Fruit fly (Drosophila melanogaster) whole organism, embryonic: ENCODE data around the gene fzy.

Experiments used
- Atf3 ChIP-seq: fragments of 200-800 bp; sonication (Bioruptor generic); optimal IDR thresholded peaks from 3 replicates; lab custom pipeline; 2016; ENCODE audit warnings: missing biosample characterization, missing genetic modification characterization
- CG10462 ChIP-seq: fragments of 200-800 bp; sonication (Bioruptor generic); optimal IDR thresholded peaks from 2 replicates; lab custom pipeline; 2016; ENCODE audit warnings: missing biosample characterization, missing genetic modification characterization
- CG11504 ChIP-seq: fragments of 200-800 bp; sonication (Bioruptor generic); optimal IDR thresholded peaks from 3 replicates; lab custom pipeline; 2019; ENCODE audit warnings: missing biosample characterization, mild to moderate bottlenecking, missing genetic modification characterization, moderate library complexity
- CG11560 ChIP-seq: fragments of 200-800 bp; sonication (Bioruptor generic); IDR thresholded peaks from 3 replicates; pipeline ENCODE4 v1.3.6; 2022; ENCODE audit warnings: missing biosample characterization, missing genetic modification characterization
- CG12391 ChIP-seq: fragments of 200-800 bp; sonication (Bioruptor generic); optimal IDR thresholded peaks from 3 replicates; lab custom pipeline; 2018; ENCODE audit warnings: missing biosample characterization, mild to moderate bottlenecking, missing genetic modification characterization, moderate library complexity
- CG13624 ChIP-seq: fragments of 200-800 bp; sonication (Bioruptor generic); optimal IDR thresholded peaks from 2 replicates; lab custom pipeline; 2016; ENCODE audit warnings: missing biosample characterization, missing genetic modification characterization
- CG13894 ChIP-seq: fragments of 200-800 bp; sonication (Bioruptor generic); optimal IDR thresholded peaks from 3 replicates; lab custom pipeline; 2018; ENCODE audit warnings: missing biosample characterization, mild to moderate bottlenecking, missing genetic modification characterization, moderate library complexity
- CG18619 ChIP-seq: fragments of 200-800 bp; sonication (Bioruptor generic); optimal IDR thresholded peaks from 3 replicates; lab custom pipeline; 2017; ENCODE audit warnings: missing biosample characterization, mild to moderate bottlenecking, missing genetic modification characterization
- CG30431 ChIP-seq: fragments of 200-800 bp; sonication (Bioruptor generic); optimal IDR thresholded peaks from 2 replicates; lab custom pipeline; 2017; ENCODE audit warnings: missing biosample characterization, missing genetic modification characterization
- CG3995 ChIP-seq: fragments of 200-800 bp; sonication (Bioruptor generic); optimal IDR thresholded peaks from 3 replicates; lab custom pipeline; 2016; ENCODE audit warnings: missing biosample characterization, missing genetic modification characterization
- CG7372 ChIP-seq: fragments of 200-800 bp; sonication (Bioruptor generic); IDR thresholded peaks from 2 replicates; pipeline ENCODE4 v1.3.6; 2022; ENCODE audit warnings: missing biosample characterization, missing genetic modification characterization
- CG7556 ChIP-seq: fragments of 200-800 bp; sonication (Bioruptor generic); optimal IDR thresholded peaks from 2 replicates; lab custom pipeline; 2017; ENCODE audit warnings: missing biosample characterization, mild to moderate bottlenecking, missing genetic modification characterization
- CG8281 ChIP-seq: fragments of 200-800 bp; sonication (Bioruptor generic); optimal IDR thresholded peaks from 2 replicates; lab custom pipeline; 2018; ENCODE audit warnings: missing biosample characterization, mild to moderate bottlenecking, missing genetic modification characterization, moderate library complexity
- CHES-1-like ChIP-seq: fragments of 200-800 bp; sonication (Bioruptor generic); optimal IDR thresholded peaks from 2 replicates; lab custom pipeline; 2016; ENCODE audit warnings: missing biosample characterization, missing genetic modification characterization
- CkIIα-i1 ChIP-seq: fragments of 200-800 bp; sonication (Bioruptor generic); IDR thresholded peaks from 2 replicates; pipeline ENCODE4 v1.3.6; 2022; ENCODE audit warnings: missing biosample characterization, missing genetic modification characterization
- CoRest ChIP-seq: fragments of 200-800 bp; sonication (Bioruptor generic); optimal IDR thresholded peaks from 3 replicates; lab custom pipeline; 2018; ENCODE audit warnings: missing biosample characterization, mild to moderate bottlenecking, missing genetic modification characterization, moderate library complexity
- Dll ChIP-seq: fragments of 200-800 bp; sonication (Bioruptor generic); IDR thresholded peaks from 4 replicates; pipeline ENCODE4 v1.3.6; 2022; ENCODE audit warnings: missing biosample characterization, missing genetic modification characterization; ENCODE audit not compliant: partially characterized antibody
- Lpt ChIP-seq: fragments of >200 bp; optimal IDR thresholded peaks from 2 replicates; lab custom pipeline; 2018; ENCODE audit warnings: missing biosample characterization, missing genetic modification characterization
- Max ChIP-seq: fragments of 200-800 bp; sonication (Bioruptor generic); optimal IDR thresholded peaks from 2 replicates; lab custom pipeline; 2016; ENCODE audit warnings: missing biosample characterization, mild to moderate bottlenecking, missing genetic modification characterization
- Med ChIP-seq: fragments of 200-800 bp; sonication (Bioruptor generic); peaks from one replicate; lab custom pipeline; 2016; ENCODE audit warnings: missing biosample characterization, missing genetic modification characterization, mild to moderate bottlenecking, inconsistent platforms, moderate library complexity
- Opbp ChIP-seq: fragments of 200-800 bp; sonication (Bioruptor generic); IDR thresholded peaks from 3 replicates; pipeline ENCODE4 v1.3.6; 2022; ENCODE audit warnings: missing biosample characterization, missing genetic modification characterization; ENCODE audit not compliant: partially characterized antibody
- Ravus ChIP-seq: fragments of 200-800 bp; sonication (Bioruptor generic); IDR thresholded peaks from 2 replicates; pipeline ENCODE4 v1.3.6; 2022; ENCODE audit warnings: missing biosample characterization, missing genetic modification characterization
- Stat92E ChIP-seq, 3 experiments: fragments of >200 bp in 2 of 3; fragments of 200-800 bp in 1 of 3; sonication (Bioruptor generic) in 1 of 3; optimal IDR thresholded peaks; 2 replicates each; lab custom pipeline; 2017 to 2019; ENCODE audit warnings: missing biosample characterization in 3 of 3, missing genetic modification characterization in 3 of 3, mild to moderate bottlenecking in 1 of 3, moderate library complexity in 1 of 3
- Xbp1 ChIP-seq: fragments of 200-800 bp; sonication (Bioruptor generic); optimal IDR thresholded peaks from 3 replicates; lab custom pipeline; 2016; ENCODE audit warnings: missing biosample characterization, mild to moderate bottlenecking, missing genetic modification characterization
- ap ChIP-seq: fragments of 200-800 bp; sonication (Bioruptor generic); IDR thresholded peaks from 2 replicates; pipeline ENCODE4 v1.3.6; 2022; ENCODE audit warnings: missing biosample characterization, missing genetic modification characterization
- ash1 ChIP-seq: fragments of 200-800 bp; sonication (Bioruptor generic); optimal IDR thresholded peaks from 2 replicates; lab custom pipeline; 2018; ENCODE audit warnings: missing biosample characterization, mild to moderate bottlenecking, missing genetic modification characterization
- bsh ChIP-seq, 2 experiments: fragments of 200-800 bp; sonication (Bioruptor generic); optimal IDR thresholded peaks; 2 replicates each; lab custom pipeline; 2017 to 2018; ENCODE audit warnings: mild to moderate bottlenecking in 2 of 2, missing biosample characterization in 2 of 2, missing genetic modification characterization in 2 of 2, moderate library complexity in 1 of 2
- ci ChIP-seq: fragments of 200-800 bp; sonication (Bioruptor generic); IDR thresholded peaks from 3 replicates; pipeline ENCODE4 v1.3.6; 2022; ENCODE audit warnings: missing biosample characterization, missing genetic modification characterization
- dimm ChIP-seq: fragments of 200-800 bp; sonication (Bioruptor generic); IDR thresholded peaks from 2 replicates; pipeline ENCODE4 v1.3.6; 2022; ENCODE audit warnings: missing biosample characterization, missing genetic modification characterization
- disco-r ChIP-seq: fragments of 200-800 bp; sonication (Bioruptor generic); optimal IDR thresholded peaks from 2 replicates; lab custom pipeline; 2016; ENCODE audit warnings: missing biosample characterization, missing genetic modification characterization
- eve ChIP-seq, 2 experiments: fragments of >200 bp; optimal IDR thresholded peaks; 2 replicates each; lab custom pipeline; 2017; ENCODE audit warnings: missing biosample characterization in 2 of 2, missing genetic modification characterization in 2 of 2
- fd102C ChIP-seq: fragments of 200-800 bp; sonication (Bioruptor generic); optimal IDR thresholded peaks from 2 replicates; lab custom pipeline; 2018; ENCODE audit warnings: missing biosample characterization, mild to moderate bottlenecking, missing genetic modification characterization, moderate library complexity
- gce ChIP-seq: fragments of 200-800 bp; sonication (Bioruptor generic); IDR thresholded peaks from 3 replicates; pipeline ENCODE4 v1.3.6; 2022; ENCODE audit warnings: missing biosample characterization, missing genetic modification characterization
- gt ChIP-seq: fragments of 200-800 bp; sonication (Bioruptor generic); IDR thresholded peaks from 2 replicates; pipeline ENCODE4 v1.3.6; 2022; ENCODE audit warnings: missing biosample characterization, missing genetic modification characterization
- kah ChIP-seq: fragments of 200-800 bp; sonication (Bioruptor generic); optimal IDR thresholded peaks from 2 replicates; lab custom pipeline; 2018; ENCODE audit warnings: missing biosample characterization, mild to moderate bottlenecking, missing genetic modification characterization
- mirr ChIP-seq: fragments of 200-800 bp; sonication (Bioruptor generic); optimal IDR thresholded peaks from 3 replicates; lab custom pipeline; 2018; ENCODE audit warnings: missing biosample characterization, mild to moderate bottlenecking, missing genetic modification characterization
- nau ChIP-seq: fragments of 200-800 bp; sonication (Bioruptor generic); optimal IDR thresholded peaks from 3 replicates; lab custom pipeline; 2017; ENCODE audit warnings: missing biosample characterization, mild to moderate bottlenecking, missing genetic modification characterization, missing genetic modification reagents
- pan ChIP-seq, 4 experiments: fragments of >200 bp in 3 of 4; fragments of 200-800 bp in 1 of 4; sonication (Bioruptor generic) in 1 of 4; optimal IDR thresholded peaks in 3 of 4; IDR thresholded peaks in 1 of 4; 2 replicates each; pipeline versions ENCODE4 v1.3.6 to Lab custom; 2017 to 2022; ENCODE audit warnings: missing biosample characterization in 2 of 4, missing genetic modification characterization in 2 of 4, mixed read lengths in 1 of 4
- pnt ChIP-seq: fragments of 200-800 bp; sonication (Bioruptor generic); optimal IDR thresholded peaks from 3 replicates; lab custom pipeline; 2016; ENCODE audit warnings: missing biosample characterization, missing genetic modification characterization
- row ChIP-seq: fragments of 200-800 bp; sonication (Bioruptor generic); IDR thresholded peaks from 3 replicates; pipeline ENCODE4 v1.3.6; 2022; ENCODE audit warnings: missing biosample characterization, missing genetic modification characterization
- sc ChIP-seq, 3 experiments: fragments of >200 bp in 2 of 3; fragments of 200-800 bp in 1 of 3; sonication (Bioruptor generic) in 1 of 3; optimal IDR thresholded peaks; 2 replicates in 2 of 3; 3 replicates in 1 of 3; lab custom pipeline; 2017; ENCODE audit warnings: mild to moderate bottlenecking in 1 of 3, missing biosample characterization in 1 of 3, missing genetic modification characterization in 1 of 3, missing genetic modification reagents in 1 of 3
- sens ChIP-seq: fragments of 200-800 bp; sonication (Bioruptor generic); peaks from one replicate; lab custom pipeline; 2016; ENCODE audit warnings: missing biosample characterization, missing genetic modification characterization
- stc ChIP-seq: fragments of 200-800 bp; sonication (Bioruptor generic); IDR thresholded peaks from 2 replicates; pipeline ENCODE4 v1.3.6; 2022; ENCODE audit warnings: missing biosample characterization, missing genetic modification characterization
- sug ChIP-seq: fragments of 200-800 bp; optimal IDR thresholded peaks from 2 replicates; lab custom pipeline; 2019; ENCODE audit warnings: missing biosample characterization, mild to moderate bottlenecking, missing genetic modification characterization, moderate library complexity
- tll ChIP-seq, 2 experiments: fragments of 200-800 bp in 1 of 2; fragments of >200 bp in 1 of 2; sonication (Bioruptor generic) in 1 of 2; optimal IDR thresholded peaks; 2 replicates each; lab custom pipeline; 2017 to 2019; ENCODE audit warnings: missing biosample characterization in 2 of 2, missing genetic modification characterization in 2 of 2, mild to moderate bottlenecking in 1 of 2, moderate library complexity in 1 of 2
- toy ChIP-seq: fragments of 200-800 bp; sonication (Bioruptor generic); IDR thresholded peaks from 2 replicates; pipeline ENCODE4 v1.3.6; 2022; ENCODE audit warnings: missing biosample characterization, missing genetic modification characterization
- trem ChIP-seq: fragments of 200-800 bp; optimal IDR thresholded peaks from 3 replicates; lab custom pipeline; 2019; ENCODE audit warnings: missing biosample characterization, mild to moderate bottlenecking, missing genetic modification characterization, moderate library complexity
- twi ChIP-seq: fragments of 200-800 bp; optimal IDR thresholded peaks from 2 replicates; lab custom pipeline; 2019; ENCODE audit warnings: missing biosample characterization, mild to moderate bottlenecking, missing genetic modification characterization, moderate library complexity
- tx ChIP-seq: fragments of 200-800 bp; sonication (Bioruptor generic); optimal IDR thresholded peaks from 2 replicates; lab custom pipeline; 2016; ENCODE audit warnings: missing biosample characterization, missing genetic modification characterization
- zfh2 ChIP-seq: fragments of 200-800 bp; sonication (Bioruptor generic); optimal IDR thresholded peaks from 2 replicates; lab custom pipeline; 2016; ENCODE audit warnings: missing biosample characterization, missing genetic modification characterization

Gene fzy

dm6 chr2L:16329102-16329520 is 18.4 kb downstream of the fzy start, which contains the start of gene mRpL4 (continued):
- no peak for TF ChIP-seq CG8281 (tag; lab: Kevin White, UChicago)
- peak; percentile 56 for TF ChIP-seq CoRest (tag; lab: Kevin White, UChicago)
- peak; percentile 35 for TF ChIP-seq disco-r (GFP tag; lab: Kevin White, UChicago)
- no peak for TF ChIP-seq ap (GFP tag; lab: Robert Waterston, UW)
- TF ChIP-seq CG13894 (tag; lab: Kevin White, UChicago), result peak; percentile 59
- peak in 1 of 2 experiments; percentile 13 for TF ChIP-seq tll (GFP tag; optimal IDR thresholded peaks at IDR 0.05; lab: Kevin White, UChicago)
- TF ChIP-seq gce (GFP tag; lab: Robert Waterston, UW), result peak; percentile 60; the same call in 2 of the 3 replicates
- TF ChIP-seq kah (GFP tag; lab: Kevin White, UChicago), result no peak
- TF ChIP-seq fd102C (GFP tag; lab: Kevin White, UChicago), result peak; percentile 33
- TF ChIP-seq sc (optimal IDR thresholded peaks at IDR 0.05; lab: Kevin White, UChicago), result no peak
- TF ChIP-seq sc (GFP tag; optimal IDR thresholded peaks at IDR 0.05; lab: Kevin White, UChicago), result peak; percentile 13
- TF ChIP-seq Stat92E (GFP tag; optimal IDR thresholded peaks at IDR 0.05; lab: Kevin White, UChicago), result no peak
- peak; percentile 25 for TF ChIP-seq twi
- no peak for TF ChIP-seq CG11560 (tag; lab: Robert Waterston, UW)
- TF ChIP-seq sug (tag; lab: Kevin White, UChicago), result no peak
- TF ChIP-seq CG30431, result no peak
- peak; percentile 81 for TF ChIP-seq Xbp1 (GFP tag; lab: Kevin White, UChicago)
- no peak for TF ChIP-seq Ravus (GFP tag; lab: Robert Waterston, UW)
- TF ChIP-seq toy (GFP tag; lab: Robert Waterston, UW), result no peak
- TF ChIP-seq gt, result no peak
- TF ChIP-seq CkIIα-i1, result no peak
- TF ChIP-seq ash1 (GFP tag; lab: Kevin White, UChicago), result no peak
- peak; percentile 99 for TF ChIP-seq Opbp (GFP tag; lab: Robert Waterston, UW)
- TF ChIP-seq CHES-1-like (GFP tag; lab: Kevin White, UChicago), result peak; percentile 76
- peak; percentile 52 for TF ChIP-seq CG10462 (GFP tag; lab: Kevin White, UChicago)
- TF ChIP-seq Dll (GFP tag; lab: Robert Waterston, UW), result peak; percentile 99
- TF ChIP-seq eve (GFP tag; optimal IDR thresholded peaks at IDR 0.05; lab: Kevin White, UChicago), result peak in 1 of 2 experiments; percentile 61
- TF ChIP-seq CG18619, result no peak
- TF ChIP-seq Med (GFP tag; lab: Kevin White, UChicago), result no peak
- TF ChIP-seq stc, result peak; percentile 22; the same call in 1 of the 2 replicates
- peak; percentile 63 for TF ChIP-seq ci
- no peak for TF ChIP-seq mirr (GFP tag; lab: Kevin White, UChicago)
- no peak for TF ChIP-seq pan (optimal IDR thresholded peaks at IDR 0.05; lab: Kevin White, UChicago)
- TF ChIP-seq pan (GFP tag; optimal IDR thresholded peaks at IDR 0.05 in 1 of 2, IDR thresholded peaks at IDR 0.05 in 1 of 2), result peak in 1 of 2 experiments; percentile 85
- TF ChIP-seq CG3995, result peak; percentile 87
- no peak for TF ChIP-seq Lpt (GFP tag; lab: Kevin White, UChicago)
- TF ChIP-seq zfh2 (GFP tag; lab: Kevin White, UChicago), result peak; percentile 85
- TF ChIP-seq tx (GFP tag; lab: Kevin White, UChicago), result peak; percentile 76
- TF ChIP-seq dimm, result no peak
- TF ChIP-seq nau (GFP tag; lab: Kevin White, UChicago), result no peak
- TF ChIP-seq sens (GFP tag; lab: Kevin White, UChicago), result peak; percentile 96
- peak; percentile 75 for TF ChIP-seq pnt (GFP tag; lab: Kevin White, UChicago)
- no peak for TF ChIP-seq CG7556 (GFP tag; lab: Kevin White, UChicago)
- TF ChIP-seq bsh (GFP tag; optimal IDR thresholded peaks at IDR 0.05; lab: Kevin White, UChicago), result peak in 1 of 2 experiments; percentile 64
- no peak for TF ChIP-seq CG11504
- TF ChIP-seq row (GFP tag; lab: Robert Waterston, UW), result peak; percentile 93
- TF ChIP-seq CG7372, result no peak; the same call in 1 of the 2 replicates
- TF ChIP-seq Max (GFP tag; lab: Kevin White, UChicago), result no peak
- peak; percentile 72 for TF ChIP-seq CG12391 (tag; lab: Kevin White, UChicago)
- peak; percentile 69 for TF ChIP-seq CG13624 (GFP tag; lab: Kevin White, UChicago)
- TF ChIP-seq Atf3 (GFP tag; lab: Kevin White, UChicago), result peak; percentile 68
- peak; percentile 84 for TF ChIP-seq trem (tag; lab: Kevin White, UChicago)
